Worm (Caenorhabditis elegans) whole organism, L3 larva: ENCODE data around the gene srg-5.

Experiments used
- aly-2 ChIP-seq: fragments of 150-350 bp; optimal IDR thresholded peaks from 2 replicates; lab custom pipeline; 2014; ENCODE audit warnings: missing biosample characterization, missing genetic modification characterization
- ama-1 ChIP-seq: fragments of 150-350 bp; optimal IDR thresholded peaks from 2 replicates; lab custom pipeline; 2018
- ceh-82 ChIP-seq: fragments of 150-350 bp; optimal IDR thresholded peaks from 2 replicates; lab custom pipeline; 2014; ENCODE audit warnings: missing biosample characterization, missing genetic modification characterization
- ceh-9 ChIP-seq: sonication (generic microtip); optimal IDR thresholded peaks from 2 replicates; lab custom pipeline; 2018; ENCODE audit warnings: missing biosample characterization, missing genetic modification characterization
- elt-3 ChIP-seq, 3 experiments: fragments of 150-350 bp in 1 of 3; sonication (generic microtip) in 2 of 3; optimal IDR thresholded peaks; 2 replicates in 2 of 3; 4 replicates in 1 of 3; lab custom pipeline; 2014 to 2017; ENCODE audit warnings: missing biosample characterization in 3 of 3, missing genetic modification characterization in 3 of 3
- fkh-10 ChIP-seq: sonication (generic microtip); optimal IDR thresholded peaks from 2 replicates; lab custom pipeline; 2017; ENCODE audit warnings: missing biosample characterization, missing genetic modification reagents, missing genetic modification characterization
- nhr-28 ChIP-seq: fragments of 150-350 bp; optimal IDR thresholded peaks from 2 replicates; lab custom pipeline; 2014; ENCODE audit warnings: missing biosample characterization, missing genetic modification characterization
- pha-4 ChIP-seq: fragments of 150-350 bp; optimal IDR thresholded peaks from 2 replicates; lab custom pipeline; 2014; ENCODE audit warnings: missing biosample characterization, missing genetic modification reagents, missing genetic modification characterization
- unc-62 ChIP-seq: fragments of 150-350 bp; sonication (generic microtip); optimal IDR thresholded peaks from 4 replicates; lab custom pipeline; 2014; ENCODE audit warnings: missing biosample characterization, missing genetic modification reagents, missing genetic modification characterization

DNA sequence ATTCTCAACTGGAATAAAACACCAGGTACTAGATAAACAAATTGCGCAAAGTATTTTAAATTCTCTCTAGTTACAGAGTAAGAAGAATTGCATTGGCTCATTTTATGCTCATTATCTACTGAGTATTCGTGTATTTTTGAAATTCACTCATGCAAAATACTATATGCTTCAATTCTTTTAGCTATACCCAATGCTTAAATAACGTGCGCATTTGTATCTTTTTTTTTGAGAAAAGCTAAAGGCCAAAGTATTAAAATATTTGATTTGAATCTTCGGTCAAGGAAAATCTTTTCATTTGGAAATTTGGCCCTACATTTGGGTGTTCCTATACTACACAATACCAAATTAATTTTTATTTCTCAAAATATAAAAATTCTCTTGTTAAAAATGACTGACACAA, 2.4 kb downstream of the srg-5 start, which contains the start of gene srg-4:
- TF ChIP-seq ceh-82 (tag; lab: Kevin White, UChicago) (no peak), nhr-28 (tag; lab: Kevin White, UChicago) (no peak), pha-4 (no peak), elt-3 (tag; optimal IDR thresholded peaks at IDR 0.05; lab: Kevin White, UChicago) (no peak), ama-1 (lab: Kevin White, UChicago) (no peak), unc-62 (no peak), fkh-10 (no peak), ceh-9 (no peak), aly-2 (tag; lab: Kevin White, UChicago) (no peak)
